Worm (Caenorhabditis elegans): Measurements from ENCODE around the gene K08B5.2.

K08B5.2 gene

ce11 chrX:16602457-16602856, 48.8 kb upstream of the K08B5.2 start, which contains the start of gene F59C12.4 (continued):
- TF ChIP-seq pha-4 (tag; optimal IDR thresholded peaks at IDR 0.05) (no peak), hlh-13 (GFP tag; optimal IDR thresholded peaks at IDR 0.05) (no peak), madf-2 (tag; optimal IDR thresholded peaks at IDR 0.05) (no peak), unc-42 (tag; optimal IDR thresholded peaks at IDR 0.05) (no peak), ceh-48 (tag; optimal IDR thresholded peaks at IDR 0.05) (no peak), ref-2 (tag; optimal IDR thresholded peaks at IDR 0.05) (peak; percentile 70), sox-2 (GFP tag; IDR thresholded peaks at IDR 0.05) (peak; percentile 59), tbx-2 (tag; optimal IDR thresholded peaks at IDR 0.05) (no peak), unc-55 (GFP tag; optimal IDR thresholded peaks at IDR 0.05) (no peak), eyg-1 (tag; optimal IDR thresholded peaks at IDR 0.05) (no peak), ceh-9 (tag; optimal IDR thresholded peaks at IDR 0.05) (no peak), pat-9 (tag; optimal IDR thresholded peaks at IDR 0.05) (peak; percentile 25), K02D7.2 (tag; optimal IDR thresholded peaks at IDR 0.05) (no peak), pqm-1 (tag; optimal IDR thresholded peaks at IDR 0.05) (no peak), ahr-1 (tag; optimal IDR thresholded peaks at IDR 0.05) (no peak), hlh-6 (tag; optimal IDR thresholded peaks at IDR 0.05) (peak; percentile 68), odd-2 (tag; optimal IDR thresholded peaks at IDR 0.05) (no peak), C08G9.2 (tag; optimal IDR thresholded peaks at IDR 0.05) (peak; percentile 14), lin-11 (tag; optimal IDR thresholded peaks at IDR 0.05) (peak; percentile 15), hlh-15 (tag; optimal IDR thresholded peaks at IDR 0.05) (no peak), ceh-30 (tag; optimal IDR thresholded peaks at IDR 0.05) (no peak), K09A11.1 (tag; optimal IDR thresholded peaks at IDR 0.05; ENCODE audit: insufficient read depth) (no peak), gmeb-2 (tag; optimal IDR thresholded peaks at IDR 0.05) (peak; percentile 49), Y22D7AL.16 (tag; optimal IDR thresholded peaks at IDR 0.05) (peak; percentile 27), ceh-24 (tag; optimal IDR thresholded peaks at IDR 0.05) (no peak)

DNA sequence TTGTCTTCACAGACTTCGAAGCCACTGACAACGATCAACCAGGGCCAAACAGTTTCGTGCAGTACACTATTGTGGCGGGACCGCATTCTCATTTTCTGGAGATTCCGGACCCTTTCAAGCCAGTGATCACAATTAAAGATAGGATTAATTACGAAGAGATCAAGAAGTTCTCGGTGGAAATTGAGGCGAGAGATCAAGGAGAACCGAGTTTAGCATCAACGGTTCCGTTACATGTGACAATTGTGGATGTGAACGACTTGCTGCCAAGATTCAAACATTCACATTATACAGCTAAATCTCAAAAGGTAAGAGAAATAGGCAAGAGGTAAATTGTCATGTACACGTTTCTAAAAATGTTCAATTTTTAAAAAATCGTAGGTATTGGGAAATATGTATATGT, 44.1 kb upstream of the K08B5.2 start:
- no peak for TF ChIP-seq eyg-1 (tag; optimal IDR thresholded peaks at IDR 0.05)
- TF ChIP-seq lin-11 (tag; optimal IDR thresholded peaks at IDR 0.05), result no peak
- TF ChIP-seq pros-1 (tag; optimal IDR thresholded peaks at IDR 0.05), result no peak
- no peak for TF ChIP-seq pax-1 (tag; optimal IDR thresholded peaks at IDR 0.05)
- TF ChIP-seq C38D4.7 (GFP tag; optimal IDR thresholded peaks at IDR 0.05), result no peak
- no peak for TF ChIP-seq K02D7.2 (tag; optimal IDR thresholded peaks at IDR 0.05)
- TF ChIP-seq hlh-15 (tag; optimal IDR thresholded peaks at IDR 0.05), result no peak
- no peak for TF ChIP-seq tbx-2 (tag; optimal IDR thresholded peaks at IDR 0.05)
- TF ChIP-seq nfya-1 (tag; optimal IDR thresholded peaks at IDR 0.05), result no peak
- TF ChIP-seq fkh-10 (GFP tag; optimal IDR thresholded peaks at IDR 0.05), result no peak
- TF ChIP-seq C08G9.2 (tag; optimal IDR thresholded peaks at IDR 0.05), result no peak
- TF ChIP-seq ztf-16 (tag; optimal IDR thresholded peaks at IDR 0.05), result no peak
- TF ChIP-seq dmd-4 (tag; optimal IDR thresholded peaks at IDR 0.05; ENCODE audit: borderline replicate concordance), result no peak
- TF ChIP-seq ceh-18 (tag; optimal IDR thresholded peaks at IDR 0.05), result no peak
- no peak for TF ChIP-seq ceh-9 (tag; optimal IDR thresholded peaks at IDR 0.05)

- TF ChIP-seq T23F11.4 (GFP tag; optimal IDR thresholded peaks at IDR 0.05) (no peak), ceh-34 (tag; optimal IDR thresholded peaks at IDR 0.05) (peak; percentile 6)
These were observed 43.3 kb upstream of the K08B5.2 start for ce11 chrX:16596972-16597371.

DNA sequence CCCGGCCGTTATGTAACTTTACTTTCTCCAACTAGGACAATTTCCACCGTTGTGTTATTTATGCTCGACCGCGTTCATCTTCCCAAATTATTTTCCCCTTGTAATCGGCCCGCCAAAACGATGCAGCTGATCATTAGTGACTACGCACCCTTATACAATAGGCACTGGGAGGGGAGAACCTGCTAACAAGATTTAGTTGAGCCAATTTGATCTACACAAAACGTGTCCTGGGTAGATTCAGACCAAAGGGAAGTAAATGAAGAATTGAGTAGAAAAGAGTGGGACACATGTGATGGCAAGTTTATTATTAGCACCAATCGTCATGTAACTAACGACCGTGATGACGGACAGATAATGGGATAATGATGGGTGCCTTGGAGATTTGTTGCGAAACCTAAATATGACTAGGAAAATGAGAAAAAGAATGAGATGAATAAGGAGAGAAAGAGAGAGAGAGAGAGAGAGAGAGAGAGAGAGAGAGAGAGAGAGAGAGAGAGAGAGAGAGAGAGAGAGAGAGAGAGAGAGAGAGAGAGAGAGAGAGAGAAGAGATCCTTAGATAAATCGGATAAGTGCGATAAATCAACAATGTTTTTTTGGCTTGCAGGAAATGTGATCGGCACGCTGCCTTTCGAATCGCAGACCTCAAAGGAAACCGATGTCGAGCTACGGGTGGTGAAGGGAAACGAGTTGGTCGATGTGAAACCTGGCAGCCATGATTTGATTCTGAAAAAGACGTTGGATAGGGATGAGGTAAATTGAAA, 42.0 kb upstream of the K08B5.2 start:
- TF ChIP-seq nfya-1 (tag; optimal IDR thresholded peaks at IDR 0.05) (peak; percentile 5), rnt-1 (tag; optimal IDR thresholded peaks at IDR 0.05) (no peak), C38D4.7 (GFP tag; optimal IDR thresholded peaks at IDR 0.05) (peak; percentile 10), elt-4 (tag; optimal IDR thresholded peaks at IDR 0.05) (no peak), tbx-2 (tag; optimal IDR thresholded peaks at IDR 0.05) (no peak), unc-42 (tag; optimal IDR thresholded peaks at IDR 0.05) (peak; percentile 88)

Data from whole organism, late embryonic.